Worm (Caenorhabditis elegans): Measurements from ENCODE around the gene sms-2.

DNA sequence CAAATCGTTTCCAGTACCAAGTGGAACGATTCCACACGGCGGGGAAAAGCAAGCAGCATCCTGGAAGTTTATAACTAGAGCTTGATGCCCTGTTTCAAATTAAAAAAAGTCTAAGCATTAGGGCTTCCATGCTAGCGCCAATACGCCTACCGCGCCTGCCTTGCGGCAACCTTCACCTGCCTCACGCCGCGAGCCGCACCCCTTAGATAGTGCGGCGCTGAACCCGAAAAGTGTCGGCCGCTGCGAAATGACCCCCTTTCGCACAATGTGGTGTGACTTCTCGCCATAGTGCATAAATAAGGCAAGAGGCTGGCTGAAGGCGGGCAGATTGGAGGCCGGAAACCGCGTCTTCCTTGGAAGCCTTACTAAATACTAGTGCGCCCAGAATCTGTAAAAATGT, 37.8 kb upstream of the sms-2 start:
- TF ChIP-seq flt-1 (GFP tag; IDR thresholded peaks at IDR 0.05) (no peak), aly-1 (tag; optimal IDR thresholded peaks at IDR 0.05) (no peak), ama-1 (optimal IDR thresholded peaks at IDR 0.05) (no peak), hmg-4 (GFP tag; optimal IDR thresholded peaks at IDR 0.05) (peak; percentile 43), sea-1 (GFP tag; conservative IDR thresholded peaks at IDR 0.05) (no peak), ceh-13 (GFP tag; optimal IDR thresholded peaks at IDR 0.05) (no peak), scrt-1 (GFP tag; IDR thresholded peaks at IDR 0.05) (no peak)

Measured in whole organism, early embryonic.